Worm (Caenorhabditis elegans) whole organism, L4 larva: ENCODE data around the gene C38D9.8.
A peak's percentile ranks its signal among the peaks of the same experiment; 100 is the strongest.

ENCODE experiments used
- D1046.2 ChIP-seq: fragments of 200-800 bp; sonication (Bioruptor generic); IDR thresholded peaks from 2 replicates; pipeline ENCODE4 v1.3.6; 2022; ENCODE audit warnings: missing genetic modification characterization, missing compliant biosample characterization
- F10B5.3 ChIP-seq: sonication (generic microtip); optimal IDR thresholded peaks from 2 replicates; lab custom pipeline; 2016; ENCODE audit warnings: mild to moderate bottlenecking, missing genetic modification characterization, missing compliant biosample characterization
- F26F4.8 ChIP-seq: fragments of 200-800 bp; sonication (Bioruptor generic); conservative IDR thresholded peaks from 2 replicates; pipeline ENCODE4 v1.3.6; 2022; ENCODE audit warnings: missing genetic modification characterization, missing compliant biosample characterization
- F37D6.2 ChIP-seq: sonication (generic microtip); optimal IDR thresholded peaks from 2 replicates; lab custom pipeline; 2016; ENCODE audit warnings: mild to moderate bottlenecking, missing genetic modification characterization, missing compliant biosample characterization
- F44E2.7 ChIP-seq: fragments of 200-800 bp; sonication (Bioruptor generic); IDR thresholded peaks from 2 replicates; pipeline ENCODE4 v2.1.2; 2022; ENCODE audit warnings: missing genetic modification characterization, missing compliant biosample characterization
- Y105C5A.15 ChIP-seq: fragments of 200-800 bp; sonication (Bioruptor generic); IDR thresholded peaks from 2 replicates; pipeline ENCODE4 v1.3.6; 2022; ENCODE audit warnings: missing genetic modification characterization, missing compliant biosample characterization
- Y5F2A.4 ChIP-seq: fragments of 200-800 bp; sonication (Bioruptor generic); optimal IDR thresholded peaks from 2 replicates; lab custom pipeline; 2018; ENCODE audit warnings: mild to moderate bottlenecking, missing genetic modification characterization, missing compliant biosample characterization
- Y75B8A.6 ChIP-seq: fragments of 200-800 bp; sonication (Bioruptor generic); IDR thresholded peaks from 2 replicates; pipeline ENCODE4 v1.3.6; 2022; ENCODE audit warnings: missing genetic modification reagents, missing genetic modification characterization, missing compliant biosample characterization
- aly-2 ChIP-seq: sonication (generic microtip); optimal IDR thresholded peaks from 2 replicates; lab custom pipeline; 2018; ENCODE audit warnings: missing biosample characterization, missing genetic modification characterization
- ama-1 ChIP-seq: fragments of 150-350 bp; optimal IDR thresholded peaks from 2 replicates; lab custom pipeline; 2014; ENCODE audit warnings: inconsistent platforms, mixed read lengths
- arid-1 ChIP-seq: fragments of 200-800 bp; sonication (Bioruptor generic); conservative IDR thresholded peaks from 2 replicates; pipeline ENCODE4 v1.3.6; 2022; ENCODE audit warnings: missing genetic modification reagents, missing genetic modification characterization, missing compliant biosample characterization
- attf-4 ChIP-seq: sonication (generic microtip); optimal IDR thresholded peaks from 3 replicates; lab custom pipeline; 2017; ENCODE audit warnings: missing biosample characterization, missing genetic modification characterization
- ceh-20 ChIP-seq: fragments of 200-800 bp; sonication (Bioruptor generic); IDR thresholded peaks from 2 replicates; pipeline ENCODE4 v1.3.6; 2022; ENCODE audit warnings: missing genetic modification reagents, missing genetic modification characterization, missing compliant biosample characterization
- ceh-28 ChIP-seq: fragments of 150-350 bp; optimal IDR thresholded peaks from 2 replicates; lab custom pipeline; 2014; ENCODE audit warnings: missing biosample characterization, missing genetic modification reagents, missing genetic modification characterization
- ceh-62 ChIP-seq: sonication (generic microtip); optimal IDR thresholded peaks from 2 replicates; lab custom pipeline; 2017; ENCODE audit warnings: missing biosample characterization, missing genetic modification characterization
- daf-16 ChIP-seq, 3 experiments: sonication (generic microtip); optimal IDR thresholded peaks; 2 replicates each; lab custom pipeline; 2016 to 2017; ENCODE audit warnings: missing genetic modification characterization in 3 of 3, missing genetic modification reagents in 3 of 3, mild to moderate bottlenecking in 2 of 3, missing compliant biosample characterization in 2 of 3, missing biosample characterization in 1 of 3, moderate library complexity in 1 of 3
- dmd-6 ChIP-seq: fragments of 200-800 bp; sonication (Bioruptor generic); IDR thresholded peaks from 2 replicates; pipeline ENCODE4 v1.3.6; 2022; ENCODE audit warnings: missing genetic modification reagents, missing genetic modification characterization, missing compliant biosample characterization
- dmd-8 ChIP-seq: fragments of 200-800 bp; sonication (Bioruptor generic); IDR thresholded peaks from 2 replicates; pipeline ENCODE4 v1.3.6; 2022; ENCODE audit warnings: missing genetic modification characterization, missing compliant biosample characterization
- duxl-1 ChIP-seq: sonication (generic microtip); optimal IDR thresholded peaks from 2 replicates; lab custom pipeline; 2016; ENCODE audit warnings: mild to moderate bottlenecking, missing genetic modification characterization, moderate library complexity, missing compliant biosample characterization; ENCODE audit not compliant: poor library complexity
- dve-1 ChIP-seq: sonication (generic microtip); optimal IDR thresholded peaks from 2 replicates; lab custom pipeline; 2017; ENCODE audit warnings: antibody characterized with exemption, mild to moderate bottlenecking, missing genetic modification characterization, missing compliant biosample characterization; ENCODE audit not compliant: insufficient read depth
- egl-27 ChIP-seq: sonication (generic microtip); optimal IDR thresholded peaks from 3 replicates; lab custom pipeline; 2017; ENCODE audit warnings: missing biosample characterization, missing genetic modification reagents, missing genetic modification characterization
- egl-43 ChIP-seq: fragments of 200-800 bp; sonication (Bioruptor generic); IDR thresholded peaks from 2 replicates; pipeline ENCODE4 v1.3.6; 2022; ENCODE audit warnings: missing genetic modification reagents, missing genetic modification characterization, missing compliant biosample characterization
- fos-1 ChIP-seq: fragments of 150-350 bp; optimal IDR thresholded peaks from 2 replicates; lab custom pipeline; 2014; ENCODE audit warnings: missing biosample characterization, missing genetic modification characterization
- hlh-11 ChIP-seq: fragments of 200-800 bp; sonication (Bioruptor generic); optimal IDR thresholded peaks from 2 replicates; lab custom pipeline; 2018; ENCODE audit warnings: mild to moderate bottlenecking, missing genetic modification characterization, missing compliant biosample characterization
- hmg-1.1 ChIP-seq: fragments of 200-800 bp; sonication (Bioruptor generic); IDR thresholded peaks from 2 replicates; pipeline ENCODE4 v1.3.6; 2022; ENCODE audit warnings: missing genetic modification reagents, missing genetic modification characterization, missing compliant biosample characterization
- lim-7 ChIP-seq: fragments of 200-800 bp; sonication (Bioruptor generic); IDR thresholded peaks from 2 replicates; pipeline ENCODE4 v1.3.6; 2022; ENCODE audit warnings: missing genetic modification characterization, missing compliant biosample characterization
- lin-13 ChIP-seq: fragments of 150-350 bp; optimal IDR thresholded peaks from 2 replicates; lab custom pipeline; 2014; ENCODE audit warnings: missing biosample characterization, missing genetic modification reagents, missing genetic modification characterization
- lin-39 ChIP-seq: fragments of 150-350 bp; optimal IDR thresholded peaks from 2 replicates; lab custom pipeline; 2014; ENCODE audit warnings: missing biosample characterization, missing genetic modification reagents, missing genetic modification characterization
- madf-5 ChIP-seq, 2 experiments: fragments of 200-800 bp; sonication (Bioruptor generic); IDR thresholded peaks; 2 replicates each; pipeline ENCODE4 v1.3.6; 2022; ENCODE audit warnings: missing compliant biosample characterization in 2 of 2, missing genetic modification characterization in 2 of 2
- mdl-1 ChIP-seq, 2 experiments: fragments of 150-350 bp in 1 of 2; sonication (generic microtip) in 1 of 2; optimal IDR thresholded peaks; 2 replicates each; lab custom pipeline; 2014 to 2017; ENCODE audit warnings: missing biosample characterization in 2 of 2, missing genetic modification characterization in 2 of 2
- mes-2 ChIP-seq: sonication (generic microtip); optimal IDR thresholded peaks from 2 replicates; lab custom pipeline; 2016; ENCODE audit warnings: missing genotype, mild to moderate bottlenecking, missing genetic modification characterization, missing compliant biosample characterization; ENCODE audit not compliant: poor library complexity, severe bottlenecking
- nhr-11 ChIP-seq: fragments of 150-350 bp; optimal IDR thresholded peaks from 2 replicates; lab custom pipeline; 2014; ENCODE audit warnings: missing biosample characterization, missing genetic modification characterization
- nhr-25 ChIP-seq: sonication (generic microtip); optimal IDR thresholded peaks from 2 replicates; lab custom pipeline; 2017; ENCODE audit warnings: missing genetic modification characterization, mild to moderate bottlenecking, missing compliant biosample characterization, antibody characterized with exemption, moderate library complexity, borderline replicate concordance; ENCODE audit not compliant: insufficient read depth
- nhr-48 ChIP-seq: sonication (generic microtip); optimal IDR thresholded peaks from 2 replicates; lab custom pipeline; 2016; ENCODE audit warnings: mild to moderate bottlenecking, missing genetic modification characterization, missing compliant biosample characterization
- rbr-2 ChIP-seq: sonication (generic microtip); optimal IDR thresholded peaks from 2 replicates; lab custom pipeline; 2016; ENCODE audit warnings: missing genotype, missing genetic modification characterization, missing compliant biosample characterization
- snpc-1.2 ChIP-seq: fragments of 200-800 bp; sonication (Bioruptor generic); IDR thresholded peaks from 2 replicates; pipeline ENCODE4 v1.3.6; 2022; ENCODE audit warnings: missing genetic modification reagents, missing genetic modification characterization, missing compliant biosample characterization
- snpc-4 ChIP-seq: fragments of 150-350 bp; optimal IDR thresholded peaks from 2 replicates; lab custom pipeline; 2014; ENCODE audit warnings: missing biosample characterization, missing genetic modification characterization
- spr-3 ChIP-seq: fragments of 200-800 bp; sonication (Bioruptor generic); optimal IDR thresholded peaks from 2 replicates; lab custom pipeline; 2018; ENCODE audit warnings: mild to moderate bottlenecking, missing genetic modification characterization, missing compliant biosample characterization
- unc-39 ChIP-seq: sonication (generic microtip); optimal IDR thresholded peaks from 2 replicates; lab custom pipeline; 2017; ENCODE audit warnings: missing biosample characterization, missing genetic modification characterization
- unc-62 ChIP-seq, 3 experiments: fragments of 150-350 bp in 1 of 3; sonication (generic microtip); optimal IDR thresholded peaks in 2 of 3; peaks in 1 of 3; 1 replicate in 1 of 3; 2 replicates in 2 of 3; lab custom pipeline; 2014 to 2017; ENCODE audit warnings: missing biosample characterization in 3 of 3, missing genetic modification characterization in 3 of 3, missing genetic modification reagents in 3 of 3, missing genotype in 1 of 3
- zag-1 ChIP-seq: fragments of 150-350 bp; optimal IDR thresholded peaks from 2 replicates; lab custom pipeline; 2014; ENCODE audit warnings: missing biosample characterization, missing genetic modification characterization
- zfp-3 ChIP-seq: fragments of 200-800 bp; sonication (Bioruptor generic); conservative IDR thresholded peaks from 2 replicates; pipeline ENCODE4 v1.3.6; 2022; ENCODE audit warnings: missing genetic modification reagents, missing genetic modification characterization, missing compliant biosample characterization
- ztf-11 ChIP-seq: fragments of 150-350 bp; optimal IDR thresholded peaks from 2 replicates; lab custom pipeline; 2014; ENCODE audit warnings: missing biosample characterization, missing genetic modification characterization
- ztf-7 ChIP-seq: fragments of 150-350 bp; optimal IDR thresholded peaks from 2 replicates; lab custom pipeline; 2014; ENCODE audit warnings: missing biosample characterization, missing genetic modification characterization

The C38D9.8 gene

ce11 chrV:17542304-17542703, 10.4 kb downstream of the C38D9.8 start:
- TF ChIP-seq dmd-6 (GFP tag; lab: Robert Waterston, UW) (peak; percentile 24; the same call in 1 of the 2 replicates), hmg-1.1 (GFP tag; lab: Robert Waterston, UW) (no peak), attf-4 (tag; lab: Kevin White, UChicago) (no peak), ama-1 (lab: Kevin White, UChicago) (no peak), hlh-11 (tag; lab: Kevin White, UChicago) (no peak), snpc-1.2 (peak; percentile 40; the same call in 1 of the 2 replicates), ceh-20 (GFP tag; lab: Robert Waterston, UW) (no peak), spr-3 (no peak), F44E2.7 (GFP tag; lab: Robert Waterston, UW) (no peak), D1046.2 (GFP tag; lab: Robert Waterston, UW) (no peak), arid-1 (GFP tag; lab: Robert Waterston, UW) (no peak), rbr-2 (tag; lab: Kevin White, UChicago) (no peak), Y75B8A.6 (GFP tag; lab: Robert Waterston, UW) (no peak), egl-27 (tag; lab: Kevin White, UChicago) (no peak), dve-1 (tag; lab: Kevin White, UChicago) (no peak), ztf-7 (no peak), nhr-11 (tag; lab: Kevin White, UChicago) (no peak), Y105C5A.15 (GFP tag; lab: Robert Waterston, UW) (no peak), ztf-11 (tag; lab: Kevin White, UChicago) (no peak), nhr-48 (tag; lab: Kevin White, UChicago) (no peak), daf-16 (GFP tag; optimal IDR thresholded peaks at IDR 0.05; lab: Kevin White, UChicago) (no peak), daf-16 (tag; optimal IDR thresholded peaks at IDR 0.05; lab: Kevin White, UChicago) (peak; percentile 13), F37D6.2 (tag; lab: Kevin White, UChicago) (no peak), duxl-1 (tag; lab: Kevin White, UChicago) (peak; percentile 65), mdl-1 (tag; optimal IDR thresholded peaks at IDR 0.05; lab: Kevin White, UChicago) (no peak), lim-7 (GFP tag; lab: Robert Waterston, UW) (peak; percentile 73), egl-43 (peak; percentile 75), madf-5 (GFP tag; IDR thresholded peaks at IDR 0.05; lab: Robert Waterston, UW) (0 out of 4 replicates have a peak, but pooled peaks of 1 of the 2 experiments have one; percentile 35), Y5F2A.4 (GFP tag; lab: Kevin White, UChicago) (no peak), F26F4.8 (GFP tag; lab: Robert Waterston, UW) (0 out of 2 replicates have a peak, but pooled peaks have one; percentile 24), mes-2 (tag; lab: Kevin White, UChicago) (peak; percentile 1), ceh-28 (tag; lab: Kevin White, UChicago) (no peak), fos-1 (no peak), zfp-3 (GFP tag; lab: Robert Waterston, UW) (0 out of 2 replicates have a peak, but pooled peaks have one; percentile 39), dmd-8 (GFP tag; lab: Robert Waterston, UW) (0 out of 2 replicates have a peak, but pooled peaks have one; percentile 29), lin-13 (GFP tag; lab: Kevin White, UChicago) (no peak), unc-39 (tag; lab: Kevin White, UChicago) (no peak)

- TF ChIP-seq unc-62 (GFP tag; optimal IDR thresholded peaks at IDR 0.05 in 1 of 2; lab: Kevin White, UChicago) (no peak), unc-62 (tag; optimal IDR thresholded peaks at IDR 0.05; lab: Kevin White, UChicago) (no peak), F10B5.3 (tag; lab: Kevin White, UChicago) (no peak), lin-13 (GFP tag; lab: Kevin White, UChicago) (no peak), nhr-48 (tag; lab: Kevin White, UChicago) (no peak), dmd-6 (GFP tag; lab: Robert Waterston, UW) (no peak), ztf-7 (no peak), ceh-28 (tag; lab: Kevin White, UChicago) (no peak), F37D6.2 (tag; lab: Kevin White, UChicago) (no peak), aly-2 (tag; lab: Kevin White, UChicago) (no peak), lin-39 (tag; lab: Kevin White, UChicago) (no peak), snpc-4 (tag; lab: Kevin White, UChicago) (no peak), zag-1 (no peak), nhr-25 (tag; lab: Kevin White, UChicago) (no peak), lim-7 (GFP tag; lab: Robert Waterston, UW) (no peak), ceh-62 (tag; lab: Kevin White, UChicago) (no peak)
Measured at ce11 chrV:17540295-17540694, 12.4 kb downstream of the C38D9.8 start, which contains the start of gene srz-25. TSS of gene srz-25 (plus strand) at chrV:17540595.
